Worm (Caenorhabditis elegans): ENCODE data around the gene F35C11.3.

DNA sequence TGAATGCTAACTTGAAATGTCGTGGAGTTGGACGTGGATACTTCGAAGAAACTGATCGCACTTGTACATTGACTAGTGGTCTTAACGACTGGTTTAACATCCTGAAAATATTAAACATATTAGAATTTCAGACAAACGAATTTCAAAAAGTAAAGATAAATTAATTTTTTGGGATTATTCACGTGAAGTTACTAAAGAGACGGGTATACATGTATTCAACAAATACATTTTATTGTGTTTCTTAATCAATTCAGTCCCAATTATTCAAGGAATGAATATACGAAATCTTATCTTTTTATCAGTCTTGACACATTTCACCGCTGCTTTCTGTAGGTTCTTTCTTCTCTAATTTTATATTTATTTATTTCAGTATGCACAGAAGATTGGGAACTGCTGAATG lies 31.8 kb downstream of the F35C11.3 start, which contains the start of the genes mrpl-10 and clec-142:
- TF ChIP-seq nhr-28 (tag; optimal IDR thresholded peaks at IDR 0.05), result no peak
- no peak for TF ChIP-seq nhr-76 (tag; optimal IDR thresholded peaks at IDR 0.05)
- TF ChIP-seq nhr-12 (tag; optimal IDR thresholded peaks at IDR 0.05), result no peak
- TF ChIP-seq ces-1 (GFP tag; optimal IDR thresholded peaks at IDR 0.05), result no peak
- no peak for TF ChIP-seq unc-39 (tag; optimal IDR thresholded peaks at IDR 0.05)
- no peak for TF ChIP-seq blmp-1 (tag; optimal IDR thresholded peaks at IDR 0.05)
- TF ChIP-seq unc-120 (tag; optimal IDR thresholded peaks at IDR 0.05; ENCODE audit: poor library complexity, severe bottlenecking), result no peak
- TF ChIP-seq sptf-1 (tag; optimal IDR thresholded peaks at IDR 0.05), result no peak
- no peak for TF ChIP-seq mep-1 (tag; optimal IDR thresholded peaks at IDR 0.05)
- TF ChIP-seq snpc-4 (tag; optimal IDR thresholded peaks at IDR 0.05), result no peak
- no peak for TF ChIP-seq elt-3 (tag; optimal IDR thresholded peaks at IDR 0.05)
- TF ChIP-seq flh-1 (GFP tag; optimal IDR thresholded peaks at IDR 0.05), result no peak
